Worm (Caenorhabditis elegans) whole organism, L3 larva: ENCODE data around the gene R09E10.2.

Experiments
- ZK546.5 ChIP-seq: sonication (generic microtip); optimal IDR thresholded peaks from 2 replicates; lab custom pipeline; 2017; ENCODE audit warnings: missing biosample characterization, missing genetic modification characterization
- aly-2 ChIP-seq: fragments of 150-350 bp; optimal IDR thresholded peaks from 2 replicates; lab custom pipeline; 2014; ENCODE audit warnings: missing biosample characterization, missing genetic modification characterization
- ama-1 ChIP-seq: fragments of 150-350 bp; optimal IDR thresholded peaks from 2 replicates; lab custom pipeline; 2018
- elt-2 ChIP-seq: sonication (generic microtip); optimal IDR thresholded peaks from 2 replicates; lab custom pipeline; 2016; ENCODE audit warnings: missing genetic modification reagents, mild to moderate bottlenecking, missing genetic modification characterization, missing compliant biosample characterization
- fkh-2 ChIP-seq: fragments of 150-350 bp; optimal IDR thresholded peaks from 2 replicates; lab custom pipeline; 2014; ENCODE audit warnings: missing biosample characterization, missing genetic modification reagents, missing genetic modification characterization
- mdl-1 ChIP-seq: fragments of 150-350 bp; optimal IDR thresholded peaks from 2 replicates; lab custom pipeline; 2014; ENCODE audit warnings: missing biosample characterization, missing genetic modification characterization
- nhr-28 ChIP-seq: fragments of 150-350 bp; optimal IDR thresholded peaks from 2 replicates; lab custom pipeline; 2014; ENCODE audit warnings: missing biosample characterization, missing genetic modification characterization
- pha-4 ChIP-seq: fragments of 150-350 bp; optimal IDR thresholded peaks from 2 replicates; lab custom pipeline; 2014; ENCODE audit warnings: missing biosample characterization, missing genetic modification reagents, missing genetic modification characterization
- sea-2 ChIP-seq: fragments of 150-350 bp; sonication (generic microtip); optimal IDR thresholded peaks from 4 replicates; lab custom pipeline; 2014; ENCODE audit warnings: missing biosample characterization, missing genetic modification reagents, missing genetic modification characterization
- snpc-4 ChIP-seq: fragments of 150-350 bp; optimal IDR thresholded peaks from 2 replicates; lab custom pipeline; 2014; ENCODE audit warnings: missing biosample characterization, missing genetic modification characterization
- zag-1 ChIP-seq: fragments of 150-350 bp; optimal IDR thresholded peaks from 2 replicates; lab custom pipeline; 2014; ENCODE audit warnings: missing biosample characterization, missing genetic modification characterization
- ztf-4 ChIP-seq: fragments of 150-350 bp; optimal IDR thresholded peaks from 2 replicates; lab custom pipeline; 2014; ENCODE audit warnings: missing biosample characterization, missing genetic modification characterization

DNA sequence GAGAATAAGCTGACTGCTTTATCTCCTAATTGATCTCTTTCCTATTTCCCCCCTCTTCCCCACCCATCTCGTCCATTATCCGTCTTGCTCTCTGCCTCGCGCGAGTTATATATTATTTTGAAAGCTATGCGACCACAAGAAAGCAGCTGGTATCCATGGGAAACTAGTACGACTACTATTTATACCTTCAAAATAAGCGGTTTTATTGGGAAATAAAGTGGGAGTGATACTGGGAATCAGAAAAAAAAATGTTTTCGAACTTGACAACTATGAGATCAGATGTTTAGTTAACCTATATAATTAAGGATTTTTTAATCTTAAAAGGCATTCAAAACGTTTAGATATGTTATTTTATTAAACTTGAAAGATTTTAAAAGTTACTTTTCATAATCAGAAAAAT lies 21.6 kb upstream of the R09E10.2 start:
- TF ChIP-seq ama-1 = no peak
- TF ChIP-seq fkh-2 (tag; lab: Kevin White, UChicago) = no peak
- TF ChIP-seq pha-4 (tag; lab: Kevin White, UChicago) = no peak
- TF ChIP-seq aly-2 = no peak
- TF ChIP-seq mdl-1 (tag; lab: Kevin White, UChicago) = no peak
- no peak for TF ChIP-seq zag-1 (tag; lab: Kevin White, UChicago)
- TF ChIP-seq sea-2 (GFP tag; lab: Kevin White, UChicago) = no peak
- no peak for TF ChIP-seq snpc-4 (tag; lab: Kevin White, UChicago)
- no peak for TF ChIP-seq elt-2 (tag; lab: Kevin White, UChicago)
- TF ChIP-seq nhr-28 = no peak
- TF ChIP-seq ztf-4 (tag; lab: Kevin White, UChicago) = no peak
- no peak for TF ChIP-seq ZK546.5
